Worm (Caenorhabditis elegans) whole organism, mixed stage, embryonic: Measurements from ENCODE around the gene nhr-247.

Experiments used
- M03D4.4 ChIP-seq: sonication (generic microtip); optimal IDR thresholded peaks from 2 replicates; lab custom pipeline; 2017; ENCODE audit warnings: mild to moderate bottlenecking, missing genetic modification characterization, missing compliant biosample characterization
- blmp-1 ChIP-seq: fragments of 150-350 bp; optimal IDR thresholded peaks from 2 replicates; lab custom pipeline; 2014; ENCODE audit warnings: missing biosample characterization, missing genetic modification characterization
- ceh-43 ChIP-seq: fragments of 200-800 bp; sonication (Bioruptor generic); optimal IDR thresholded peaks from 2 replicates; lab custom pipeline; 2018; ENCODE audit warnings: mild to moderate bottlenecking, missing genetic modification characterization, moderate library complexity, missing compliant biosample characterization
- ceh-83 ChIP-seq: fragments of 200-800 bp; sonication (Bioruptor generic); optimal IDR thresholded peaks from 2 replicates; lab custom pipeline; 2018; ENCODE audit warnings: mild to moderate bottlenecking, missing genetic modification characterization, missing compliant biosample characterization
- cnd-1 ChIP-seq: fragments of 200-800 bp; sonication (Bioruptor generic); optimal IDR thresholded peaks from 2 replicates; lab custom pipeline; 2018; ENCODE audit warnings: mild to moderate bottlenecking, missing genetic modification characterization, missing compliant biosample characterization
- drap-1 ChIP-seq: fragments of 200-800 bp; sonication (Bioruptor generic); optimal IDR thresholded peaks from 3 replicates; lab custom pipeline; 2018; ENCODE audit warnings: mild to moderate bottlenecking, missing genetic modification characterization, missing compliant biosample characterization
- elt-1 ChIP-seq: sonication (generic microtip); optimal IDR thresholded peaks from 2 replicates; lab custom pipeline; 2017; ENCODE audit warnings: missing genetic modification characterization, mild to moderate bottlenecking, missing compliant biosample characterization, antibody characterized with exemption, moderate library complexity, borderline replicate concordance; ENCODE audit not compliant: insufficient read depth
- elt-3 ChIP-seq: fragments of 150-350 bp; optimal IDR thresholded peaks from 2 replicates; lab custom pipeline; 2014; ENCODE audit warnings: missing biosample characterization, missing genetic modification characterization
- ham-2 ChIP-seq: fragments of 200-800 bp; sonication (Bioruptor generic); optimal IDR thresholded peaks from 2 replicates; lab custom pipeline; 2018; ENCODE audit warnings: mild to moderate bottlenecking, missing genetic modification characterization, missing compliant biosample characterization
- hlh-1 ChIP-seq: fragments of 150-350 bp; optimal IDR thresholded peaks from 2 replicates; lab custom pipeline; 2014; ENCODE audit warnings: missing biosample characterization, missing genetic modification reagents, missing genetic modification characterization
- lin-32 ChIP-seq: fragments of 200-800 bp; sonication (Bioruptor generic); optimal IDR thresholded peaks from 2 replicates; lab custom pipeline; 2018; ENCODE audit warnings: mild to moderate bottlenecking, missing genetic modification characterization, missing compliant biosample characterization
- lsy-2 ChIP-seq: fragments of 150-350 bp; optimal IDR thresholded peaks from 2 replicates; lab custom pipeline; 2014; ENCODE audit warnings: missing biosample characterization, missing genetic modification characterization
- mab-5 ChIP-seq: fragments of 150-350 bp; optimal IDR thresholded peaks from 2 replicates; lab custom pipeline; 2014; ENCODE audit warnings: missing biosample characterization, missing genetic modification characterization
- mep-1 ChIP-seq: fragments of 150-350 bp; optimal IDR thresholded peaks from 2 replicates; lab custom pipeline; 2017; ENCODE audit warnings: missing biosample characterization, missing genetic modification reagents, missing genetic modification characterization, inconsistent platforms
- nhr-12 ChIP-seq: fragments of 150-350 bp; optimal IDR thresholded peaks from 2 replicates; lab custom pipeline; 2014; ENCODE audit warnings: missing biosample characterization, missing genetic modification characterization
- nhr-2 ChIP-seq: fragments of 150-350 bp; optimal IDR thresholded peaks from 2 replicates; lab custom pipeline; 2014; ENCODE audit warnings: missing biosample characterization, missing genetic modification characterization
- nhr-237 ChIP-seq: fragments of 150-350 bp; optimal IDR thresholded peaks from 2 replicates; lab custom pipeline; 2014; ENCODE audit warnings: missing biosample characterization, missing genetic modification characterization
- nhr-28 ChIP-seq: fragments of 150-350 bp; optimal IDR thresholded peaks from 2 replicates; lab custom pipeline; 2014; ENCODE audit warnings: missing biosample characterization, missing genetic modification characterization
- nhr-76 ChIP-seq: sonication (generic microtip); optimal IDR thresholded peaks from 2 replicates; lab custom pipeline; 2017; ENCODE audit warnings: missing biosample characterization, missing genetic modification characterization
- pha-4 ChIP-seq: fragments of 150-350 bp; optimal IDR thresholded peaks from 2 replicates; lab custom pipeline; 2018; ENCODE audit warnings: missing biosample characterization, missing genetic modification reagents, missing genetic modification characterization
- sem-2 ChIP-seq: fragments of 200-800 bp; sonication (Bioruptor generic); optimal IDR thresholded peaks from 2 replicates; lab custom pipeline; 2018; ENCODE audit warnings: mild to moderate bottlenecking, missing genetic modification characterization, missing compliant biosample characterization
- snpc-4 ChIP-seq: fragments of 150-350 bp; optimal IDR thresholded peaks from 2 replicates; lab custom pipeline; 2014; ENCODE audit warnings: missing biosample characterization, missing genetic modification characterization
- sptf-1 ChIP-seq: sonication (generic microtip); optimal IDR thresholded peaks from 2 replicates; lab custom pipeline; 2017; ENCODE audit warnings: mild to moderate bottlenecking, missing genetic modification characterization, moderate library complexity, missing compliant biosample characterization
- tbx-8 ChIP-seq: fragments of 200-800 bp; sonication (Bioruptor generic); optimal IDR thresholded peaks from 2 replicates; lab custom pipeline; 2018; ENCODE audit warnings: mild to moderate bottlenecking, missing genetic modification characterization, moderate library complexity, missing compliant biosample characterization
- unc-120 ChIP-seq: sonication (generic microtip); optimal IDR thresholded peaks from 2 replicates; lab custom pipeline; 2017; ENCODE audit warnings: missing genetic modification characterization, missing compliant biosample characterization; ENCODE audit not compliant: poor library complexity, severe bottlenecking
- unc-39 ChIP-seq: fragments of 150-350 bp; optimal IDR thresholded peaks from 2 replicates; lab custom pipeline; 2014; ENCODE audit warnings: missing biosample characterization, missing genetic modification characterization
- zip-8 ChIP-seq: fragments of 150-350 bp; optimal IDR thresholded peaks from 2 replicates; lab custom pipeline; 2014; ENCODE audit warnings: missing biosample characterization, missing genetic modification characterization
- ztf-11 ChIP-seq: fragments of 150-350 bp; optimal IDR thresholded peaks from 2 replicates; lab custom pipeline; 2014; ENCODE audit warnings: missing biosample characterization, missing genetic modification characterization

The nhr-247 gene

ce11 chrV:15341404-15341803 is 18.6 kb downstream of the nhr-247 start, which contains the start of gene clec-229:
Gene clec-229 (minus strand): TSS chrV:15341504.
- TF ChIP-seq elt-1 (tag; lab: Kevin White, UChicago) (no peak), unc-39 (tag; lab: Kevin White, UChicago) (no peak), nhr-2 (tag; lab: Kevin White, UChicago) (no peak), nhr-12 (tag; lab: Kevin White, UChicago) (no peak), ztf-11 (no peak), lsy-2 (tag; lab: Kevin White, UChicago) (no peak)

ce11 chrV:15344481-15344880 is 21.7 kb downstream of the nhr-247 start, which contains the start of gene wrt-8:
Gene wrt-8 (minus strand): TSS chrV:15344581.
- TF ChIP-seq pha-4 (tag; lab: Kevin White, UChicago) (no peak), lin-32 (GFP tag; lab: Kevin White, UChicago) (no peak), sem-2 (GFP tag; lab: Kevin White, UChicago) (no peak), ceh-83 (GFP tag; lab: Kevin White, UChicago) (no peak), elt-3 (tag; lab: Kevin White, UChicago) (no peak), lsy-2 (tag; lab: Kevin White, UChicago) (no peak), drap-1 (GFP tag; lab: Kevin White, UChicago) (no peak), M03D4.4 (tag; lab: Kevin White, UChicago) (no peak), nhr-2 (tag; lab: Kevin White, UChicago) (no peak), snpc-4 (tag; lab: Kevin White, UChicago) (no peak), nhr-28 (tag; lab: Kevin White, UChicago) (no peak), unc-120 (no peak)
- TF ChIP-seq, all 35 proteins: peak for 0

- TF ChIP-seq ham-2 (GFP tag; lab: Kevin White, UChicago) (no peak), lin-32 (GFP tag; lab: Kevin White, UChicago) (no peak), M03D4.4 (tag; lab: Kevin White, UChicago) (no peak), cnd-1 (no peak), nhr-12 (tag; lab: Kevin White, UChicago) (no peak), nhr-76 (no peak), ztf-11 (no peak)
These were observed 24.5 kb downstream of the nhr-247 start, which contains the start of gene C29F3.3 for ce11 chrV:15347292-15347691. Gene C29F3.3 (minus strand): TSS chrV:15347392.

DNA sequence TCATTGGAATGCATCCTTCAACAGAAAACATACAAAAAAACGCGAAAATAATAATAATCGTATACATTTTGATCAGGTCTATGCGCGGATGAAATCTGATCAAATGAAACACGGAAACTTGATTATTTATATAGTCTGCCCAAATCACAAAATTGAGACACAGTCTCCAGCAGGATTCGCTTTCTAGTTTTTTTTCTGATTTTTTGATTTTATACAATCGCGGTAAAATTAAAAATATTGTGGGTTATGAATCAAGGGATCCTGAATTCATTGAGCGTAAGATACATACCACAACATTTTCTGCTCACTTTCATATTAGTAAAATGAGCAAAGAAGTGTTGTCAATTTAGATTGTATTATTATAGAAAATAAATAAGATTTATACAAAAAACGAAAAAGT is 26.3 kb downstream of the nhr-247 start, which contains the start of gene clec-230:
Gene clec-230, minus strand, starts transcription at position 101 of the 400 bp plus-strand sequence.
- TF ChIP-seq unc-39 (tag; lab: Kevin White, UChicago) (no peak), ceh-43 (GFP tag; lab: Kevin White, UChicago) (no peak), nhr-237 (no peak), nhr-2 (tag; lab: Kevin White, UChicago) (no peak), tbx-8 (GFP tag; lab: Kevin White, UChicago) (no peak), zip-8 (tag; lab: Kevin White, UChicago) (no peak), mab-5 (no peak), pha-4 (tag; lab: Kevin White, UChicago) (no peak), hlh-1 (tag; lab: Kevin White, UChicago) (no peak), ham-2 (GFP tag; lab: Kevin White, UChicago) (no peak)

DNA sequence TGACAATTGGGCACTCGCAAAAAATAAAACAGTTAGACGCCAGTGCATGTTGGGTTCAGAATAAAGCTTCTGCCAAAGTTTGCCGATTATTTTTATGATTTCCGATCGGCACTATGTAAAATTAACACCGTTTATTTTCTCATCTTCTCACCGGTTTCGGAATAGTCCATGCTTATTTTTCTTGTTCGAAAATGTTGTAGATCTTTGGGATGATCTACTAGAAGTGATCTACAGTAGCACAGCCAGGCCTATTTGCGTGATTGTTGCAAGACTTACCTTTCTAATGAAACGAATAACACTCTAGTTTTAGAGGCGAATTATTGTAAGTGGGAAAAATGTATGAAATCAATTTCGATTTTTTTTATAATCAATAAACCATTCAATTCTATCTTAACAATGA is 27.8 kb downstream of the nhr-247 start, which contains the start of gene clec-231:
Gene clec-231, minus strand, starts transcription at position 101 of the 400 bp plus-strand sequence.
- TF ChIP-seq ztf-11 (no peak), drap-1 (GFP tag; lab: Kevin White, UChicago) (no peak), zip-8 (tag; lab: Kevin White, UChicago) (no peak), lin-32 (GFP tag; lab: Kevin White, UChicago) (no peak), unc-120 (no peak), elt-3 (tag; lab: Kevin White, UChicago) (no peak), snpc-4 (tag; lab: Kevin White, UChicago) (no peak), pha-4 (tag; lab: Kevin White, UChicago) (no peak), ceh-83 (GFP tag; lab: Kevin White, UChicago) (no peak), lsy-2 (tag; lab: Kevin White, UChicago) (no peak), blmp-1 (tag; lab: Kevin White, UChicago) (no peak), sem-2 (GFP tag; lab: Kevin White, UChicago) (no peak), nhr-2 (tag; lab: Kevin White, UChicago) (no peak), mep-1 (tag; lab: Kevin White, UChicago) (no peak), sptf-1 (no peak), mab-5 (no peak), nhr-28 (tag; lab: Kevin White, UChicago) (no peak), ceh-43 (GFP tag; lab: Kevin White, UChicago) (no peak), unc-39 (tag; lab: Kevin White, UChicago) (no peak), cnd-1 (no peak)
